Worm (Caenorhabditis elegans) whole organism, late embryonic: ENCODE results near the gene Y57A10C.1.

Experiments
- C08G9.2 ChIP-seq: sonication (generic microtip); optimal IDR thresholded peaks from 2 replicates; lab custom pipeline; 2016; ENCODE audit warnings: mild to moderate bottlenecking, missing genetic modification characterization, moderate library complexity, missing compliant biosample characterization
- sox-4 ChIP-seq: sonication (generic microtip); optimal IDR thresholded peaks from 2 replicates; lab custom pipeline; 2017; ENCODE audit warnings: mild to moderate bottlenecking, missing genetic modification characterization, inconsistent platforms, missing compliant biosample characterization
- unc-55 ChIP-seq: sonication (generic microtip); optimal IDR thresholded peaks from 2 replicates; lab custom pipeline; 2017; ENCODE audit warnings: missing biosample characterization, missing genetic modification reagents, missing genetic modification characterization
- unc-86 ChIP-seq: sonication (generic microtip); optimal IDR thresholded peaks from 2 replicates; lab custom pipeline; 2016; ENCODE audit warnings: missing genetic modification characterization, missing compliant biosample characterization

ce11 chrII:12412417-12412816 lies at the start of gene Y57A10C.1:
- TF ChIP-seq sox-4 (tag; lab: Kevin White, UChicago) (no peak), unc-55 (GFP tag; lab: Kevin White, UChicago) (no peak), C08G9.2 (tag; lab: Kevin White, UChicago) (no peak), unc-86 (tag; lab: Kevin White, UChicago) (no peak)
